Worm (Caenorhabditis elegans) whole organism, L3 larva: ENCODE measurements around the gene C10A4.10.

ENCODE experiments used
- R02D3.7 ChIP-seq: fragments of 150-350 bp; optimal IDR thresholded peaks from 2 replicates; lab custom pipeline; 2014; ENCODE audit warnings: missing biosample characterization, missing genetic modification characterization
- ama-1 ChIP-seq: fragments of 150-350 bp; optimal IDR thresholded peaks from 2 replicates; lab custom pipeline; 2018
- ceh-28 ChIP-seq: fragments of 150-350 bp; optimal IDR thresholded peaks from 2 replicates; lab custom pipeline; 2014; ENCODE audit warnings: missing biosample characterization, missing genetic modification reagents, missing genetic modification characterization
- egl-27 ChIP-seq: sonication (generic microtip); optimal IDR thresholded peaks from 4 replicates; lab custom pipeline; 2017; ENCODE audit warnings: missing biosample characterization, missing genetic modification reagents, missing genetic modification characterization
- elt-2 ChIP-seq: sonication (generic microtip); optimal IDR thresholded peaks from 2 replicates; lab custom pipeline; 2016; ENCODE audit warnings: missing genetic modification reagents, mild to moderate bottlenecking, missing genetic modification characterization, missing compliant biosample characterization
- fos-1 ChIP-seq: fragments of 150-350 bp; optimal IDR thresholded peaks from 2 replicates; lab custom pipeline; 2014; ENCODE audit warnings: missing biosample characterization, missing genetic modification characterization
- hmg-11 ChIP-seq: sonication (generic microtip); optimal IDR thresholded peaks from 2 replicates; lab custom pipeline; 2016; ENCODE audit warnings: missing genetic modification characterization, missing compliant biosample characterization
- mdl-1 ChIP-seq: fragments of 150-350 bp; optimal IDR thresholded peaks from 2 replicates; lab custom pipeline; 2014; ENCODE audit warnings: missing biosample characterization, missing genetic modification characterization
- nhr-12 ChIP-seq: fragments of 150-350 bp; optimal IDR thresholded peaks from 2 replicates; lab custom pipeline; 2014; ENCODE audit warnings: missing biosample characterization, missing genetic modification characterization
- nhr-28 ChIP-seq: fragments of 150-350 bp; optimal IDR thresholded peaks from 2 replicates; lab custom pipeline; 2014; ENCODE audit warnings: missing biosample characterization, missing genetic modification characterization
- pqm-1 ChIP-seq: fragments of 150-350 bp; optimal IDR thresholded peaks from 2 replicates; lab custom pipeline; 2017; ENCODE audit warnings: missing biosample characterization, missing genetic modification characterization, inconsistent platforms
- ztf-11 ChIP-seq: fragments of 150-350 bp; optimal IDR thresholded peaks from 2 replicates; lab custom pipeline; 2014; ENCODE audit warnings: missing biosample characterization, missing genetic modification characterization
- ztf-4 ChIP-seq: fragments of 150-350 bp; optimal IDR thresholded peaks from 2 replicates; lab custom pipeline; 2014; ENCODE audit warnings: missing biosample characterization, missing genetic modification characterization

ce11 chrX:7397935-7398334, 749 bp upstream of the C10A4.10 start, which contains the start of gene C10A4.13:
- TF ChIP-seq nhr-28 (tag; lab: Kevin White, UChicago) (no peak), elt-2 (no peak), ceh-28 (tag; lab: Kevin White, UChicago) (no peak), R02D3.7 (tag; lab: Kevin White, UChicago) (no peak), ztf-11 (no peak), fos-1 (no peak), ama-1 (no peak), nhr-12 (tag; lab: Kevin White, UChicago) (no peak), egl-27 (tag; lab: Kevin White, UChicago) (no peak), ztf-4 (tag; lab: Kevin White, UChicago) (no peak), pqm-1 (tag; lab: Kevin White, UChicago) (no peak), hmg-11 (no peak), mdl-1 (no peak)
